Fruit fly (Drosophila melanogaster) whole organism, adult: Measurements from ENCODE around the gene CG11426.
A peak's percentile ranks its signal among the peaks of the same experiment; 100 is the strongest.

Experiments used
- CG11617 ChIP-seq: fragments of 200-800 bp; sonication (Bioruptor generic); optimal IDR thresholded peaks from 2 replicates; lab custom pipeline; 2017; ENCODE audit warnings: mild to moderate bottlenecking, missing biosample characterization, missing genetic modification reagents, missing genetic modification characterization
- CG12768 ChIP-seq: fragments of 200-800 bp; sonication (Bioruptor generic); optimal IDR thresholded peaks from 2 replicates; lab custom pipeline; 2017; ENCODE audit warnings: missing biosample characterization, missing genetic modification characterization, mild to moderate bottlenecking, moderate library complexity, missing genetic modification reagents
- CG14711 ChIP-seq: fragments of 200-800 bp; sonication (Bioruptor generic); optimal IDR thresholded peaks from 2 replicates; lab custom pipeline; 2018; ENCODE audit warnings: missing biosample characterization, mild to moderate bottlenecking, missing genetic modification characterization, moderate library complexity
- CG1620 ChIP-seq: fragments of 200-800 bp; sonication (Bioruptor generic); optimal IDR thresholded peaks from 2 replicates; lab custom pipeline; 2016; ENCODE audit warnings: missing biosample characterization, missing genetic modification characterization
- CG33017 ChIP-seq: fragments of 200-800 bp; sonication (Bioruptor generic); optimal IDR thresholded peaks from 2 replicates; lab custom pipeline; 2018; ENCODE audit warnings: missing biosample characterization, mild to moderate bottlenecking, missing genetic modification characterization, moderate library complexity
- CG5204 ChIP-seq: fragments of 200-800 bp; sonication (Bioruptor generic); optimal IDR thresholded peaks from 2 replicates; lab custom pipeline; 2016; ENCODE audit warnings: missing biosample characterization, missing genetic modification characterization
- CG7045 ChIP-seq: fragments of 200-800 bp; sonication (Bioruptor generic); optimal IDR thresholded peaks from 2 replicates; lab custom pipeline; 2017; ENCODE audit warnings: missing biosample characterization, mild to moderate bottlenecking, missing genetic modification characterization
- CG7101 ChIP-seq: fragments of 200-800 bp; sonication (Bioruptor generic); optimal IDR thresholded peaks from 2 replicates; lab custom pipeline; 2018; ENCODE audit warnings: missing biosample characterization, mild to moderate bottlenecking, missing genetic modification characterization, moderate library complexity
- Clk ChIP-seq: fragments of 200-800 bp; sonication (Bioruptor generic); optimal IDR thresholded peaks from 2 replicates; lab custom pipeline; 2017; ENCODE audit warnings: missing biosample characterization, missing genetic modification characterization
- Crg-1 ChIP-seq: fragments of 200-800 bp; sonication (Bioruptor generic); optimal IDR thresholded peaks from 2 replicates; lab custom pipeline; 2016; ENCODE audit warnings: missing biosample characterization, missing genetic modification characterization
- Hr96 ChIP-seq: fragments of 200-800 bp; sonication (Bioruptor generic); optimal IDR thresholded peaks from 2 replicates; lab custom pipeline; 2016; ENCODE audit warnings: missing biosample characterization, missing genetic modification characterization
- Mnt ChIP-seq: fragments of 200-800 bp; sonication (Bioruptor generic); optimal IDR thresholded peaks from 2 replicates; lab custom pipeline; 2016; ENCODE audit warnings: missing biosample characterization, mild to moderate bottlenecking, missing genetic modification characterization
- bab1 ChIP-seq: fragments of 200-800 bp; sonication (Bioruptor generic); optimal IDR thresholded peaks from 3 replicates; lab custom pipeline; 2019; ENCODE audit warnings: missing biosample characterization, mild to moderate bottlenecking, missing genetic modification characterization, moderate library complexity
- cic ChIP-seq: fragments of 200-800 bp; sonication (Bioruptor generic); optimal IDR thresholded peaks from 2 replicates; lab custom pipeline; 2017; ENCODE audit warnings: missing biosample characterization, mild to moderate bottlenecking, missing genetic modification characterization, moderate library complexity
- cnc ChIP-seq, 2 experiments: fragments of >200 bp; optimal IDR thresholded peaks; 2 replicates each; lab custom pipeline; 2017
- kay ChIP-seq: fragments of 200-800 bp; sonication (Bioruptor generic); peaks from one replicate; lab custom pipeline; 2016; ENCODE audit warnings: missing biosample characterization, missing genetic modification characterization, borderline replicate concordance
- ovo ChIP-seq: fragments of 200-800 bp; sonication (Bioruptor generic); optimal IDR thresholded peaks from 2 replicates; lab custom pipeline; 2016; ENCODE audit warnings: missing biosample characterization, missing genetic modification characterization
- pad ChIP-seq: fragments of 200-800 bp; sonication (Bioruptor generic); optimal IDR thresholded peaks from 3 replicates; lab custom pipeline; 2017; ENCODE audit warnings: missing biosample characterization, missing genetic modification characterization, mild to moderate bottlenecking, moderate library complexity, missing genetic modification reagents
- tj ChIP-seq: fragments of 200-800 bp; sonication (Bioruptor generic); optimal IDR thresholded peaks from 3 replicates; lab custom pipeline; 2017; ENCODE audit warnings: missing biosample characterization, mild to moderate bottlenecking, missing genetic modification characterization, moderate library complexity
- toe ChIP-seq: fragments of 200-800 bp; sonication (Bioruptor generic); optimal IDR thresholded peaks from 2 replicates; lab custom pipeline; 2016; ENCODE audit warnings: missing biosample characterization, missing genetic modification characterization

The CG11426 gene

dm6 chr3L:22466403-22466942 is 3.9 kb upstream of the CG11426 start:
- TF ChIP-seq ovo (no peak), CG7101 (tag; lab: Kevin White, UChicago) (no peak), CG1620 (GFP tag; lab: Kevin White, UChicago) (no peak), CG11617 (GFP tag; lab: Kevin White, UChicago) (no peak), bab1 (GFP tag; lab: Kevin White, UChicago) (no peak), tj (GFP tag; lab: Kevin White, UChicago) (peak; percentile 48), Mnt (GFP tag; lab: Kevin White, UChicago) (no peak)

DNA sequence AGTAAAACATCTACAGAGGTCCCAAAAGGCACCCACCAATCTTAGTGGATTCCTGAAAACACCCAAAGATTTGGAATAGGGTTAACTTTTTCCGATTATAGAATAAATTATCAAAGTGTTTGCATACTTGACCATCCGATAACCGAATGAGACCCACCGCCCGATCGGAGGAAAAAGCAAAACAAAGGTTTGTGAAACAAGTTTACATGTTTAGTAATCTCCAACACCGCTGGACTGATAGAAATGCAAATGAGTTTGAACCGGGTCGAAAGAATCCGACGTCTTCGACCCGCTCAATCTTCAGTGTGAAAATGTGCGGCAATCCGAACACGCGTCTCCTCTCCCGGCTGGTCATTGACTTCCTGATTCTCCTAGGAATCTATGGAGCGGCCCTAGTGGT is 1.8 kb upstream of the CG11426 start, which contains the start of gene CG11437:
CG11437 (plus strand) TSS at position 301 of the 400 bp plus-strand sequence.
- no peak for TF ChIP-seq cic (GFP tag; lab: Kevin White, UChicago)
- no peak for TF ChIP-seq CG12768
- no peak for TF ChIP-seq cnc (optimal IDR thresholded peaks at IDR 0.05; lab: Kevin White, UChicago)

DNA sequence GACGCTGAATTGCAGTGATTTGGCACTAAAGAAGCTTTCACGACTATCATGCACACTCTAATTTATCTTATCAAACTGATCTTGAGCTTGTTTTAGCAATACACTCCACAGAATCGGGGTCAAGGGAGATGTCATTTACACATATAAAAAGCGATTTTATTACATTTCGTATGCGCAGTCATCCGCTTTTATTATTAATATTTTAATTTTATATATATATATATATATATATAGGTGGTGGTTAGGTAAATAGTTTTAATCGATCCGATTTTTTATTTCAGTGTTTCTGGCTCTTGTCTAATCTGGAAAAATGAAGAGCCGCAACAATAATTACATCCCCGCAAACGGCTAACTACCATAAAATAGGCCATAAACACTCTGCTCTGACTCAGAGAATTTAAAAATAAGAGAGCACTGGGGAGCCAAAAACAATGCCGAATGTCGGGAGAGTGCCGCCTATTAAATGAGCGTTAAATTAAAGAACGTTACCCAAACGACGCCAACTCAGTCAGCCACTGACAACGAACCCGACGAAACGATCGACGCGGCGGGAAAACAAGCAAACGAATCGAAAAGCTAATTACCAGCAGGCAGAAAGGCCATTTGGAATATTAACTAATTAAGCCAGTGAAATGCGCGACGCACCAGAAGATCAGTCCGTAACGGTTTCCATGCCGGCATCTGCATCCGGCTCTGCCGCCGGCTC is 1.4 kb downstream of the CG11426 start:
- TF ChIP-seq cic (GFP tag; lab: Kevin White, UChicago) = peak; percentile 3
- TF ChIP-seq CG7045 (GFP tag; lab: Kevin White, UChicago) = peak; percentile 68
- TF ChIP-seq bab1 (GFP tag; lab: Kevin White, UChicago) = no peak
- TF ChIP-seq kay = peak; percentile 23
- TF ChIP-seq cnc (optimal IDR thresholded peaks at IDR 0.05; lab: Kevin White, UChicago) = peak in 1 of 2 experiments; percentile 51
- no peak for TF ChIP-seq Mnt (GFP tag; lab: Kevin White, UChicago)
- no peak for TF ChIP-seq CG1620 (GFP tag; lab: Kevin White, UChicago)
- TF ChIP-seq CG33017 (tag; lab: Kevin White, UChicago) = peak; percentile 85
- TF ChIP-seq pad (GFP tag; lab: Kevin White, UChicago) = peak; percentile 59
- no peak for TF ChIP-seq ovo
- peak; percentile 74 for TF ChIP-seq CG14711 (tag; lab: Kevin White, UChicago)
- peak; percentile 83 for TF ChIP-seq CG7101 (tag; lab: Kevin White, UChicago)
- peak; percentile 54 for TF ChIP-seq Clk (GFP tag; lab: Kevin White, UChicago)
- peak; percentile 81 for TF ChIP-seq CG12768
- TF ChIP-seq tj (GFP tag; lab: Kevin White, UChicago) = peak; percentile 42
- TF ChIP-seq Crg-1 (GFP tag; lab: Kevin White, UChicago) = no peak
- no peak for TF ChIP-seq Hr96
- TF ChIP-seq toe (GFP tag; lab: Kevin White, UChicago) = no peak
- TF ChIP-seq CG5204 = no peak
- TF ChIP-seq CG11617 (GFP tag; lab: Kevin White, UChicago) = peak; percentile 88

DNA sequence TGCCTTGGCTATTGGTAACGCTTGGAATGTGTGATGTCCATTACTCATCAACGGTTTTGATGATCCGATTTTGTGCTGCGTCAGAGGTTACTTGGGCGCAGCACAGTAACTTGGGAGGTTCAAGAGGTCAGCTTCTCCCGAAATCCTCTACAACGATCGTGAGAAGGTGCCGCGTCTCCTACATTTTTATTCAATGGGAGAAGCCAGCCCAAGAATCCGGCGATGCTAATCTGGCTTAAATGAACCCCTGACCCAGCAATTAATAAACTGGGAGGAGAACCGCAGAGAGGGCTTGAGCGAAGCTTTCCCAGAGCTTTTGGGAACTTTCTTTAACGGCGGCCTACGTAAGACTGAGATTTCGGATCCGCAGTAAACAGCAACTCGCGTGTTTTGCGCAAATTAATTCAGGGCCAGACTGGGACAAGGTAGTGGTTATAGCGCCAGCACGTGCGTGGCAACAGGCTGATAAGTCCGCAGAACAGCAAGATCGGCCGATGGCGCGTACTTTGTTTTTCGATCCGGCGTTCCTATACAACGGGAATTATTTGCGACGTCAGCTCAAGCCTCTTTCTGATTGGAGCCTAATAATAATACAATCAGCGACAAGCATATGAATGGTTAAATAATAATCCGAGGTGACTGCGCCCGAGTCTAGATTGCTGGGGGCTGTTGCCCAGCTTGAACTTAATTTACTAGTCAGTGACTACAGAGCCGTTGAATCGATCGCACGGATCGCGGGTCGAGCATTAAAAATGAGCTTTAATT is 3.9 kb downstream of the CG11426 start, which contains the start of gene CG11425:
CG11425 (plus strand) TSS at position 715 of the 765 bp plus-strand sequence.
- TF ChIP-seq cic (GFP tag; lab: Kevin White, UChicago) = peak; percentile 1
- peak; percentile 53 for TF ChIP-seq tj (GFP tag; lab: Kevin White, UChicago)
- TF ChIP-seq pad (GFP tag; lab: Kevin White, UChicago) = no peak
- peak in 1 of 2 experiments; percentile 27 for TF ChIP-seq cnc (optimal IDR thresholded peaks at IDR 0.05; lab: Kevin White, UChicago)
- TF ChIP-seq CG11617 (GFP tag; lab: Kevin White, UChicago) = no peak
- TF ChIP-seq Crg-1 (GFP tag; lab: Kevin White, UChicago) = no peak

DNA sequence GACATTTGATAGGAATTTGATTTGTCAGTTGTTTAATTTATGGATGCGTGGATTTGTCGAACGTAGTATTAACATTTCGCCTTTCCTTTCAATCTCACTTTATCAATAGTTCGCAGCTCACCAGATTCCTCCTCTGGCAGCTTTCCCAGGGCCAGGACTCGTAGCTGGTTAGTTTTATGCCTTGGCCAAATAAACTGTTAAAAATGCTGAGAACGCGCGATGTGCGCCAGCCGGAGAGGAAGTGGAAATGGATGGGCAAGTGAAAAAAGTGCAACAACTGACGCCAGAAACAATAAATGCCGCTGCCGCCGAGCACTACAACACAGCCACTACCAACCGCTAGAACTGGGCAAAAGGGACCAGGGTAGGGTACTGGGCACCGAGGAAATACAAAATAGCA is 13.1 kb downstream of the CG11426 start:
- TF ChIP-seq CG12768 = no peak
- TF ChIP-seq CG11617 (GFP tag; lab: Kevin White, UChicago) = no peak
- no peak for TF ChIP-seq CG33017 (tag; lab: Kevin White, UChicago)
- no peak for TF ChIP-seq cnc (optimal IDR thresholded peaks at IDR 0.05; lab: Kevin White, UChicago)
- no peak for TF ChIP-seq CG14711 (tag; lab: Kevin White, UChicago)
- TF ChIP-seq toe (GFP tag; lab: Kevin White, UChicago) = no peak
- TF ChIP-seq ovo = no peak
- no peak for TF ChIP-seq Crg-1 (GFP tag; lab: Kevin White, UChicago)
- TF ChIP-seq pad (GFP tag; lab: Kevin White, UChicago) = no peak
- no peak for TF ChIP-seq Clk (GFP tag; lab: Kevin White, UChicago)
- TF ChIP-seq cic (GFP tag; lab: Kevin White, UChicago) = no peak
- TF ChIP-seq tj (GFP tag; lab: Kevin White, UChicago) = no peak
- no peak for TF ChIP-seq kay
- TF ChIP-seq CG5204 = no peak
- TF ChIP-seq Mnt (GFP tag; lab: Kevin White, UChicago) = no peak
- TF ChIP-seq CG7045 (GFP tag; lab: Kevin White, UChicago) = no peak
- TF ChIP-seq CG7101 (tag; lab: Kevin White, UChicago) = no peak
- TF ChIP-seq bab1 (GFP tag; lab: Kevin White, UChicago) = no peak
- TF ChIP-seq Hr96 = no peak
- TF ChIP-seq CG1620 (GFP tag; lab: Kevin White, UChicago) = no peak

DNA sequence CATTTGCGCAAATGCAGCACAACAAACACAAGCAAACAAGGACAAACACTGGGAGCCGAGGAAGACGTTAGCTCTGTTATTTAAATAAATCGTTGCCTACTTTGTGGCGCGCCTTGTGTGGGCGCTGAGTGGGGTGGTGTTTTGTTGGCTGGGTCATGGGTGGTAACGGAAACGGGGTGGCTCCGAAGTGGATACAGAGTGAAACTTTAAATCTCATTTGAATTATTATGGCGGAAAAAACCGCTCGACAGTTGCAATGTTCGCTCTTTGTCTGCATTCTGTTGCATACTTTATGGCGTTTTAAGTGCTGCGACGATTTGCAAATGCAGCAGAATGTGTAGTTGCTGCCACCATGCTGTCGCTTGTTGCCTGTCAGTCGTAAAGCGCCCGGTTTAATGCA is 27.2 kb downstream of the CG11426 start:
- TF ChIP-seq CG14711 (tag; lab: Kevin White, UChicago) = no peak
- no peak for TF ChIP-seq CG11617 (GFP tag; lab: Kevin White, UChicago)
- TF ChIP-seq CG1620 (GFP tag; lab: Kevin White, UChicago) = no peak
- no peak for TF ChIP-seq CG12768
- no peak for TF ChIP-seq bab1 (GFP tag; lab: Kevin White, UChicago)
- no peak for TF ChIP-seq CG33017 (tag; lab: Kevin White, UChicago)
- TF ChIP-seq Hr96 = no peak
- TF ChIP-seq CG7045 (GFP tag; lab: Kevin White, UChicago) = no peak
- no peak for TF ChIP-seq kay
- TF ChIP-seq CG7101 (tag; lab: Kevin White, UChicago) = no peak
- no peak for TF ChIP-seq CG5204
- TF ChIP-seq tj (GFP tag; lab: Kevin White, UChicago) = no peak
- no peak for TF ChIP-seq ovo
- TF ChIP-seq toe (GFP tag; lab: Kevin White, UChicago) = no peak
- no peak for TF ChIP-seq cic (GFP tag; lab: Kevin White, UChicago)
- TF ChIP-seq Clk (GFP tag; lab: Kevin White, UChicago) = no peak
